Fruit fly (Drosophila melanogaster): ENCODE data around the gene MED30.

Gene MED30

DNA sequence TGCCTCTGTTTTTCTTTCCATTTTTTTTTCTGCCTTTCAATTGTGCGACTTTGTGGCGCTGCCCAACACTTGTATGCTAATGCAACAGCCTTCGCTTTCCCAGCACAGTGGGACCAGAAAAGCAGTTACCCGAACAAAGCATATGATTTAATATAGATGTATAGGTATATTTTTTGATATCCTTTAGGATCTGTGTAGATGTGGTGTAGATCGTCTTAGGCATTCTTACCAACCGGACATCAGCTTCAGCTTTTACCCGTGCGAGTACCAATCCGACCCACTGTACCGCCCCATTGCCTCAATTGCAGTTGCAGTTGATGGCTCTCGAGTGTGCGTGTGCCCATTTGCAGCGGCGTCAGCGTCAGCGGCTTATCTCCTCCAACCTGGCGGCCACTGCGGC is 17.5 kb downstream of the MED30 start (continued):
- no peak for TF ChIP-seq CG7271 (tag; optimal IDR thresholded peaks at IDR 0.05)
- peak; percentile 10 for TF ChIP-seq Max (GFP tag; optimal IDR thresholded peaks at IDR 0.05)
- peak; percentile 19; the same call in 1 of the 2 replicates for TF ChIP-seq CG31224 (GFP tag; IDR thresholded peaks at IDR 0.05)
- peak; percentile 21; the same call in 1 of the 2 replicates for TF ChIP-seq ro (GFP tag; IDR thresholded peaks at IDR 0.05)
- TF ChIP-seq yki (optimal IDR thresholded peaks at IDR 0.05) = no peak
- TF ChIP-seq CG6765 (GFP tag; optimal IDR thresholded peaks at IDR 0.05) = no peak
- TF ChIP-seq sr (GFP tag; IDR thresholded peaks at IDR 0.05) = no peak
- no peak for TF ChIP-seq Opbp (GFP tag; IDR thresholded peaks at IDR 0.05; ENCODE audit: partially characterized antibody)
- TF ChIP-seq H15 (GFP tag; IDR thresholded peaks at IDR 0.05) = peak; percentile 57; the same call in 1 of the 3 replicates
- peak; percentile 59 for TF ChIP-seq CG30431 (GFP tag; optimal IDR thresholded peaks at IDR 0.05)
- TF ChIP-seq crp (GFP tag; optimal IDR thresholded peaks at IDR 0.05) = peak in 1 of 2 experiments; percentile 19
- no peak for TF ChIP-seq chm (GFP tag; IDR thresholded peaks at IDR 0.05)
- peak; percentile 40 for TF ChIP-seq CG8924 (tag; optimal IDR thresholded peaks at IDR 0.05)
- TF ChIP-seq NK7.1 (GFP tag; optimal IDR thresholded peaks at IDR 0.05) = no peak
- no peak for TF ChIP-seq CG14965 (GFP tag; optimal IDR thresholded peaks at IDR 0.05; ENCODE audit: borderline replicate concordance)
- TF ChIP-seq inv (GFP tag; IDR thresholded peaks at IDR 0.05; ENCODE audit: partially characterized antibody) = no peak
- TF ChIP-seq p53 (GFP tag; optimal IDR thresholded peaks at IDR 0.05) = no peak
- TF ChIP-seq Lhr (GFP tag; optimal IDR thresholded peaks at IDR 0.05) = peak; percentile 43
- TF ChIP-seq Hmx (GFP tag; optimal IDR thresholded peaks at IDR 0.05) = no peak
- no peak for TF ChIP-seq CG3847 (GFP tag; IDR thresholded peaks at IDR 0.05)
- no peak for TF ChIP-seq exex (tag; optimal IDR thresholded peaks at IDR 0.05)
- no peak for TF ChIP-seq CG7786 (GFP tag; optimal IDR thresholded peaks at IDR 0.05)
- TF ChIP-seq Dek (tag; optimal IDR thresholded peaks at IDR 0.05) = no peak
- no peak for TF ChIP-seq ato (GFP tag; IDR thresholded peaks at IDR 0.05; ENCODE audit: partially characterized antibody)
- peak; percentile 56 for TF ChIP-seq tap (tag; optimal IDR thresholded peaks at IDR 0.05)
- peak; percentile 50; the same call in 2 of the 3 replicates for TF ChIP-seq CG14050 (GFP tag; IDR thresholded peaks at IDR 0.05)
- no peak for TF ChIP-seq Tbp (GFP tag; optimal IDR thresholded peaks at IDR 0.05)
- peak; percentile 16 for TF ChIP-seq CG18764 (GFP tag; optimal IDR thresholded peaks at IDR 0.05)
- TF ChIP-seq Atf-2 (GFP tag; optimal IDR thresholded peaks at IDR 0.05) = peak; percentile 29
- no peak for TF ChIP-seq CG31365 (tag; optimal IDR thresholded peaks at IDR 0.05)
- peak; percentile 61 for TF ChIP-seq Ssrp (tag; optimal IDR thresholded peaks at IDR 0.05)
- peak; percentile 37 for TF ChIP-seq CG8089 (GFP tag; optimal IDR thresholded peaks at IDR 0.05)
- peak; percentile 55 for TF ChIP-seq CG16815 (GFP tag; optimal IDR thresholded peaks at IDR 0.05)
- TF ChIP-seq da (GFP tag; optimal IDR thresholded peaks at IDR 0.05) = no peak
- peak; percentile 49; the same call in 1 of the 2 replicates for TF ChIP-seq seq (GFP tag; IDR thresholded peaks at IDR 0.05)
- no peak for TF ChIP-seq Dll (GFP tag; IDR thresholded peaks at IDR 0.05; ENCODE audit: partially characterized antibody)
- TF ChIP-seq CG18619 (GFP tag; optimal IDR thresholded peaks at IDR 0.05) = peak; percentile 40
- peak; percentile 47 for TF ChIP-seq CG18476 (GFP tag; optimal IDR thresholded peaks at IDR 0.05)
- TF ChIP-seq CG9797 (GFP tag; optimal IDR thresholded peaks at IDR 0.05) = no peak
- TF ChIP-seq cwo (GFP tag; optimal IDR thresholded peaks at IDR 0.05) = no peak
- peak; percentile 15 for TF ChIP-seq CG8944 (GFP tag; optimal IDR thresholded peaks at IDR 0.05)
- no peak for TF ChIP-seq repo (GFP tag; optimal IDR thresholded peaks at IDR 0.05)
- TF ChIP-seq Hand (GFP tag; optimal IDR thresholded peaks at IDR 0.05) = no peak
- TF ChIP-seq ssp (GFP tag; IDR thresholded peaks at IDR 0.05) = peak; percentile 50; the same call in 1 of the 2 replicates
- TF ChIP-seq CG32532 (GFP tag; IDR thresholded peaks at IDR 0.05) = peak; percentile 33; the same call in 1 of the 2 replicates
- peak; percentile 33; the same call in 2 of the 3 replicates for TF ChIP-seq B-H1 (GFP tag; IDR thresholded peaks at IDR 0.05)
- TF ChIP-seq Doc2 (GFP tag; IDR thresholded peaks at IDR 0.05) = no peak
- peak; percentile 51; the same call in 2 of the 3 replicates for TF ChIP-seq CG7357 (GFP tag; IDR thresholded peaks at IDR 0.05)
- peak; percentile 64 for TF ChIP-seq NC2β (GFP tag; optimal IDR thresholded peaks at IDR 0.05)
- TF ChIP-seq sna (GFP tag; IDR thresholded peaks at IDR 0.05; ENCODE audit: partially characterized antibody) = no peak
- TF ChIP-seq sim (GFP tag; IDR thresholded peaks at IDR 0.05) = peak; percentile 65; the same call in 1 of the 2 replicates

All from whole organism, embryonic.